Worm (Caenorhabditis elegans): ENCODE data around the gene srg-17.

ce11 chrII:12432356-12432755 lies 41.1 kb upstream of the srg-17 start, which contains the start of gene dct-12:
- TF ChIP-seq nfya-1 (tag; optimal IDR thresholded peaks at IDR 0.05; ENCODE audit: borderline replicate concordance, insufficient read depth) (no peak), pbrm-1 (GFP tag; IDR thresholded peaks at IDR 0.05) (no peak), nfyb-1 (GFP tag; IDR thresholded peaks at IDR 0.05) (no peak), cebp-1 (GFP tag; IDR thresholded peaks at IDR 0.05) (no peak), cebp-1 (tag; optimal IDR thresholded peaks at IDR 0.05) (no peak), chd-7 (tag; optimal IDR thresholded peaks at IDR 0.05) (no peak)

All from whole organism, young adult.